Worm (Caenorhabditis elegans) whole organism, L3 larva: ENCODE data around the gene B0034.5.
"Not testable (repeated sequence)": the region's sequence is repeated elsewhere in the genome, so short reads cannot be mapped to it uniquely, and the experiment has no call there.

Experiments
- ZK546.5 ChIP-seq: sonication (generic microtip); optimal IDR thresholded peaks from 2 replicates; lab custom pipeline; 2017; ENCODE audit warnings: missing biosample characterization, missing genetic modification characterization
- aly-2 ChIP-seq: fragments of 150-350 bp; optimal IDR thresholded peaks from 2 replicates; lab custom pipeline; 2014; ENCODE audit warnings: missing biosample characterization, missing genetic modification characterization
- ceh-9 ChIP-seq: sonication (generic microtip); optimal IDR thresholded peaks from 2 replicates; lab custom pipeline; 2018; ENCODE audit warnings: missing biosample characterization, missing genetic modification characterization
- daf-12 ChIP-seq: fragments of 150-350 bp; optimal IDR thresholded peaks from 2 replicates; lab custom pipeline; 2014; ENCODE audit warnings: missing biosample characterization, missing genetic modification reagents, missing genetic modification characterization
- egl-27 ChIP-seq: sonication (generic microtip); optimal IDR thresholded peaks from 4 replicates; lab custom pipeline; 2017; ENCODE audit warnings: missing biosample characterization, missing genetic modification reagents, missing genetic modification characterization
- egl-5 ChIP-seq: fragments of 150-350 bp; optimal IDR thresholded peaks from 2 replicates; lab custom pipeline; 2017; ENCODE audit warnings: missing biosample characterization, missing genetic modification reagents, missing genetic modification characterization, inconsistent platforms
- elt-1 ChIP-seq: fragments of 150-350 bp; optimal IDR thresholded peaks from 2 replicates; lab custom pipeline; 2014; ENCODE audit warnings: missing biosample characterization, missing genetic modification characterization
- elt-2 ChIP-seq: sonication (generic microtip); optimal IDR thresholded peaks from 2 replicates; lab custom pipeline; 2016; ENCODE audit warnings: missing genetic modification reagents, mild to moderate bottlenecking, missing genetic modification characterization, missing compliant biosample characterization
- elt-3 ChIP-seq, 3 experiments: fragments of 150-350 bp in 1 of 3; sonication (generic microtip) in 2 of 3; optimal IDR thresholded peaks; 2 replicates in 2 of 3; 4 replicates in 1 of 3; lab custom pipeline; 2014 to 2017; ENCODE audit warnings: missing biosample characterization in 3 of 3, missing genetic modification characterization in 3 of 3
- fkh-10 ChIP-seq: sonication (generic microtip); optimal IDR thresholded peaks from 2 replicates; lab custom pipeline; 2017; ENCODE audit warnings: missing biosample characterization, missing genetic modification reagents, missing genetic modification characterization
- fkh-2 ChIP-seq: fragments of 150-350 bp; optimal IDR thresholded peaks from 2 replicates; lab custom pipeline; 2014; ENCODE audit warnings: missing biosample characterization, missing genetic modification reagents, missing genetic modification characterization
- fos-1 ChIP-seq: fragments of 150-350 bp; optimal IDR thresholded peaks from 2 replicates; lab custom pipeline; 2014; ENCODE audit warnings: missing biosample characterization, missing genetic modification characterization
- hmg-11 ChIP-seq: sonication (generic microtip); optimal IDR thresholded peaks from 2 replicates; lab custom pipeline; 2016; ENCODE audit warnings: missing genetic modification characterization, missing compliant biosample characterization
- jun-1 ChIP-seq: fragments of 150-350 bp; optimal IDR thresholded peaks from 2 replicates; lab custom pipeline; 2014; ENCODE audit warnings: missing biosample characterization, missing genetic modification reagents, missing genetic modification characterization
- lin-39 ChIP-seq: fragments of 150-350 bp; optimal IDR thresholded peaks from 2 replicates; lab custom pipeline; 2018; ENCODE audit warnings: missing biosample characterization, missing genetic modification reagents, missing genetic modification characterization
- mdl-1 ChIP-seq: fragments of 150-350 bp; optimal IDR thresholded peaks from 2 replicates; lab custom pipeline; 2014; ENCODE audit warnings: missing biosample characterization, missing genetic modification characterization
- nfya-1 ChIP-seq: sonication (generic microtip); optimal IDR thresholded peaks from 2 replicates; lab custom pipeline; 2017; ENCODE audit warnings: missing genetic modification characterization, mild to moderate bottlenecking, missing compliant biosample characterization, antibody characterized with exemption, moderate library complexity; ENCODE audit not compliant: insufficient read depth
- nhr-23 ChIP-seq: fragments of 150-350 bp; optimal IDR thresholded peaks from 2 replicates; lab custom pipeline; 2014; ENCODE audit warnings: missing biosample characterization, missing genetic modification reagents, missing genetic modification characterization
- nhr-237 ChIP-seq: fragments of 150-350 bp; optimal IDR thresholded peaks from 2 replicates; lab custom pipeline; 2014; ENCODE audit warnings: missing biosample characterization, missing genetic modification characterization
- nhr-25 ChIP-seq: sonication (generic microtip); optimal IDR thresholded peaks from 2 replicates; lab custom pipeline; 2017; ENCODE audit warnings: missing biosample characterization, missing genetic modification characterization
- nhr-28 ChIP-seq: fragments of 150-350 bp; optimal IDR thresholded peaks from 2 replicates; lab custom pipeline; 2014; ENCODE audit warnings: missing biosample characterization, missing genetic modification characterization
- nhr-43 ChIP-seq: sonication (generic microtip); optimal IDR thresholded peaks from 2 replicates; lab custom pipeline; 2016; ENCODE audit warnings: mild to moderate bottlenecking, missing genetic modification characterization, missing compliant biosample characterization; ENCODE audit not compliant: poor library complexity, severe bottlenecking
- nhr-76 ChIP-seq: fragments of 150-350 bp; sonication (generic microtip); optimal IDR thresholded peaks from 5 replicates; lab custom pipeline; 2014; ENCODE audit warnings: missing biosample characterization, missing genetic modification characterization
- pha-4 ChIP-seq: fragments of 150-350 bp; optimal IDR thresholded peaks from 2 replicates; lab custom pipeline; 2014; ENCODE audit warnings: missing biosample characterization, missing genetic modification reagents, missing genetic modification characterization
- pqm-1 ChIP-seq: fragments of 150-350 bp; optimal IDR thresholded peaks from 2 replicates; lab custom pipeline; 2017; ENCODE audit warnings: missing biosample characterization, missing genetic modification characterization, inconsistent platforms
- sea-2 ChIP-seq: fragments of 150-350 bp; sonication (generic microtip); optimal IDR thresholded peaks from 4 replicates; lab custom pipeline; 2014; ENCODE audit warnings: missing biosample characterization, missing genetic modification reagents, missing genetic modification characterization
- snpc-4 ChIP-seq: fragments of 150-350 bp; optimal IDR thresholded peaks from 2 replicates; lab custom pipeline; 2014; ENCODE audit warnings: missing biosample characterization, missing genetic modification characterization
- tbx-2 ChIP-seq: sonication (generic microtip); optimal IDR thresholded peaks from 2 replicates; lab custom pipeline; 2016; ENCODE audit warnings: mild to moderate bottlenecking, missing genetic modification characterization, missing compliant biosample characterization
- unc-39 ChIP-seq: sonication (generic microtip); optimal IDR thresholded peaks from 4 replicates; lab custom pipeline; 2017; ENCODE audit warnings: missing biosample characterization, missing genetic modification characterization
- unc-62 ChIP-seq: fragments of 150-350 bp; sonication (generic microtip); optimal IDR thresholded peaks from 4 replicates; lab custom pipeline; 2014; ENCODE audit warnings: missing biosample characterization, missing genetic modification reagents, missing genetic modification characterization
- zag-1 ChIP-seq: fragments of 150-350 bp; optimal IDR thresholded peaks from 2 replicates; lab custom pipeline; 2014; ENCODE audit warnings: missing biosample characterization, missing genetic modification characterization
- ztf-4 ChIP-seq: fragments of 150-350 bp; optimal IDR thresholded peaks from 2 replicates; lab custom pipeline; 2014; ENCODE audit warnings: missing biosample characterization, missing genetic modification characterization

The B0034.5 gene

DNA sequence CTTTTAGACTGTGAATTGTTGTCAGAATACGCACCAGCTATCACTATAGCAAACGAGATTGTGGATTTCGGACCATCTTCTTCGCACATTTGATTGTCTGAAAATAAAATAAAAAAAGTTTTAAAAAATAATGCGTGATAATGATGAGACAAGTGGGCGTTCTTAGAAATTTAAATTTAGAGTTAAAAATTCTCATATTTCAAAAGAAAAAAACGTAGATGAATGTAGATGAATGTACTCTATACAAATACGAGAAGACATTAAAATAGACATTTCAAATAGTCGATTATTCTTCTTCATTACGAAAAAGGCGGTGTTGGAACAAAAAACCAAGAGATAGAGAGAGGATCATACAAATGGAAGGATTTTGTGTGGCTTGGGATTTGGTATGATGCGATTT, at the start of gene B0034.5:
Gene B0034.5 (minus strand): TSS at position 101 of the 400 bp plus-strand sequence.
- TF ChIP-seq unc-62 (GFP tag; lab: Kevin White, UChicago): no peak
- TF ChIP-seq nhr-23 (tag; lab: Kevin White, UChicago): no peak
- TF ChIP-seq elt-3 (tag; optimal IDR thresholded peaks at IDR 0.05; lab: Kevin White, UChicago): no peak
- no peak for TF ChIP-seq ceh-9 (tag; lab: Kevin White, UChicago)
- no peak for TF ChIP-seq tbx-2 (tag; lab: Kevin White, UChicago)
- no peak for TF ChIP-seq nhr-76 (tag; lab: Kevin White, UChicago)
- no peak for TF ChIP-seq nhr-237 (tag; lab: Kevin White, UChicago)

DNA sequence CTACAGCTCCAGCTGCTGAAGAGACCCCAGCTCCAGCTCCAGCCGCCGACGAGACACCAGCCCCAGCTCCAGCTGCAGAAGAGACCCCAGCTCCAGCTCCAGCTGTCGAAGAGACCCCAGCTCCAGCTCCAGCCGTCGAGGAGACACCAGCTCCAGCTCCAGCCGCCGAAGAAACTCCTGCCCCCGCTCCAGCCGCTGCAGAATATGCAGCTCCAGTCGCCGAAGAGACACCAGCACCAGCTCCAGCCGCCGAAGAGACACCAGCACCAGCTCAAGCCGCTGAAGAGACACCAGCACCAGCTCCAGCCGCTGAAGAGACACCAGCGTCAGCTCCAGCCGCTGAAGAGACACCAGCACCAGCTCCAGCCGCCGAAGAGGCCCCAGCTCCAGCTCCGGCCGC, 47.8 kb upstream of the B0034.5 start:
- TF ChIP-seq daf-12 (tag; lab: Kevin White, UChicago) (no peak), unc-62 (GFP tag; lab: Kevin White, UChicago) (no peak), egl-27 (tag; lab: Kevin White, UChicago) (no peak), ceh-9 (tag; lab: Kevin White, UChicago) (no peak), pha-4 (tag; lab: Kevin White, UChicago) (no peak), zag-1 (tag; lab: Kevin White, UChicago) (no peak), nhr-23 (tag; lab: Kevin White, UChicago) (no peak), hmg-11 (tag; lab: Kevin White, UChicago) (no peak), fkh-10 (GFP tag; lab: Kevin White, UChicago) (no peak), snpc-4 (tag; lab: Kevin White, UChicago) (no peak), nhr-237 (tag; lab: Kevin White, UChicago) (no peak), elt-2 (no peak), pqm-1 (tag; lab: Kevin White, UChicago) (no peak), lin-39 (tag; lab: Kevin White, UChicago) (no peak), ztf-4 (no peak), nfya-1 (no peak), unc-39 (no peak)

DNA sequence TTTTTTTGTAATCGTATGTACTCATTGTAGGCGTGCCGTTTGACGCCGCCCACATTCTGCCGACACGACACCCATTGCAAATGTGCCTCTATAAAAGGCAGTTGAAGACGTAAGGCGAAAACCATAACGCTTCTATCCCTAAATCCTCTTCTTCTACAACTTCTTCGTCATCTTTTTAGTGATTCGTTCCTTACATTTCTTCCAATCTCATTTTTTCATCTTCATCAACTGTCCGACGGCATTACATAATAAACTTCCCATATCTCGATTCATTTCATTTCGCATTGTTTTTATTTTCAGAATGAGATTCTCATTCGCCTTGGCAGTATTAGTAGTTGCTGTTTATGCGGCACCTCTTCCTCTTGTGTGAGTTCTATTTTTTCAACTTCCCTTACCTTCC, 45.6 kb upstream of the B0034.5 start, which contains the start of gene ZK84.1:
Gene ZK84.1 (plus strand): TSS at position 301 of the 400 bp plus-strand sequence.
- TF ChIP-seq fos-1 (tag; lab: Kevin White, UChicago) (no peak), mdl-1 (no peak), nhr-23 (tag; lab: Kevin White, UChicago) (no peak)

DNA sequence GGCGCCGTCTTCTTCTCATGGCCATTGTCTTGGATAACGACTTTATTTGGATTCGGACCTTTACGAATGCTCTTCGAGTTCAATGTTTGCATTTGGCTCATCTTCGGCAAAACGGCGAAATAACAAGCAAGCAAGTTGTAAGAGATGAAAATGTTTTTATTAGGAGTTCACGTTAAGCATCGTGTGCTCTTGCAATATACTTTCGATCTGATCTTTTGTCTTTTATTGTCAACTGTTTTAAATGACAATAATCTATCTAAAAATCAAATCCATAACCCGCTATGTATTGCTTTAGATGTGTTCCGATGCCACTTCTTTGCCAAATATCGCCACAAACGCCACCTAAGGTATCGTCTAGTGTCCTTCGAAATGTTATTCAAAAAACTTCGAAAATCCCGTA, 41.6 kb upstream of the B0034.5 start, which contains the start of gene ZK84.5:
Gene ZK84.5 (minus strand): TSS at position 101 of the 400 bp plus-strand sequence.
- no peak for TF ChIP-seq aly-2 (tag; lab: Kevin White, UChicago)
- no peak for TF ChIP-seq nhr-237 (tag; lab: Kevin White, UChicago)
- TF ChIP-seq jun-1 (tag; lab: Kevin White, UChicago): no peak
- no peak for TF ChIP-seq sea-2 (GFP tag; lab: Kevin White, UChicago)
- TF ChIP-seq ztf-4: no peak
- TF ChIP-seq nhr-28 (tag; lab: Kevin White, UChicago): no peak
- TF ChIP-seq egl-27 (tag; lab: Kevin White, UChicago): no peak
- no peak for TF ChIP-seq fkh-2 (tag; lab: Kevin White, UChicago)
- no peak for TF ChIP-seq snpc-4 (tag; lab: Kevin White, UChicago)
- no peak for TF ChIP-seq hmg-11 (tag; lab: Kevin White, UChicago)
- TF ChIP-seq nhr-76 (tag; lab: Kevin White, UChicago): no peak
- TF ChIP-seq nhr-43 (tag; lab: Kevin White, UChicago): no peak
- TF ChIP-seq daf-12 (tag; lab: Kevin White, UChicago): no peak
- TF ChIP-seq elt-1 (tag; lab: Kevin White, UChicago): no peak
- no peak for TF ChIP-seq ZK546.5 (tag; lab: Kevin White, UChicago)
- TF ChIP-seq, all 47 proteins: peak for 0

DNA sequence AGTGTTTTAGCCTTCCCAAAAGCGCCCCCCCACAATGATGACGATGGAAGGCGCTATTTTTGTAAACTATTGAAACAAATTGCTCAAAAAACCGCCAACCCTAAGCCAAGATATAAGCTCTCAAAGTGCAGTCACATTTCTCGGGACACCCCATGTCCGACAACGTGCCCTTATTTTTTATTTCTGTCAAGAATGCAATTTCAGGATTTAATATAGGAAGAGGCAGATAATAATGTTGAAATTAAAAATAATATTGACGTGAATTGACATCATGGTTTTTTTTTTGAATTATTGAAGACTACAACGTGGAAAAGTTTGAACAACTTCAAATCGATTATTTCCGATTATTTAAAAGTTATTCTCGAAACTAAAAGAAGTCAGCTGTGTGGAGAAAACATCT, 39.3 kb upstream of the B0034.5 start, which contains the start of gene ZK84.2:
Gene ZK84.2 (plus strand): TSS at position 301 of the 400 bp plus-strand sequence.
- not testable (repeated sequence) for TF ChIP-seq hmg-11 (tag; lab: Kevin White, UChicago); nhr-25; egl-5 (tag; lab: Kevin White, UChicago)
